Worm (Caenorhabditis elegans): ENCODE results near the gene F25E2.3.

The F25E2.3 gene

DNA sequence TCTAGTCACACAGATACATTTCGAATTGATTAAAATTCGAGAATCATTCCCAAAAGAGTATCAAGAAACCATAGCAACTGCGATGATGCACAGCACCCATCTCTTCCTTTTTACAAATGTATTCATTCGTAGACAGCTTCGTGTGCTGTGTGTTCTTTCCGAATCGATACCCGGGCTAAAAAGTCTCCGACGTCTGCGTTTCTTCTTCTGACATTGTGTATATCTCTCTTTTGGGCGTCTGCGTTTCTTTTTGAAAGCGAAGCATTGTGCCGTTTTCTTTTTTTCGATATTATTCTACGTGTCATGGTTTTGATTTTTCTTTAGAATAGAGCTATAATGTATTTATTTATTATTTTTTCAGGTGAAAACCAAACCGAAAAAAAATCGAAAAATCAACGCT is 25.0 kb downstream of the F25E2.3 start, which contains the start of gene attf-5:
Gene attf-5, plus strand, starts transcription at position 362 of the 400 bp plus-strand sequence.
- TF ChIP-seq ceh-39 (tag; optimal IDR thresholded peaks at IDR 0.05) (peak; percentile 91), mep-1 (tag; optimal IDR thresholded peaks at IDR 0.05) (peak; percentile 55), nhr-28 (tag; optimal IDR thresholded peaks at IDR 0.05) (no peak), ham-2 (GFP tag; optimal IDR thresholded peaks at IDR 0.05) (peak; percentile 43), ces-1 (GFP tag; optimal IDR thresholded peaks at IDR 0.05) (peak; percentile 57), tbx-8 (GFP tag; optimal IDR thresholded peaks at IDR 0.05) (no peak)

DNA sequence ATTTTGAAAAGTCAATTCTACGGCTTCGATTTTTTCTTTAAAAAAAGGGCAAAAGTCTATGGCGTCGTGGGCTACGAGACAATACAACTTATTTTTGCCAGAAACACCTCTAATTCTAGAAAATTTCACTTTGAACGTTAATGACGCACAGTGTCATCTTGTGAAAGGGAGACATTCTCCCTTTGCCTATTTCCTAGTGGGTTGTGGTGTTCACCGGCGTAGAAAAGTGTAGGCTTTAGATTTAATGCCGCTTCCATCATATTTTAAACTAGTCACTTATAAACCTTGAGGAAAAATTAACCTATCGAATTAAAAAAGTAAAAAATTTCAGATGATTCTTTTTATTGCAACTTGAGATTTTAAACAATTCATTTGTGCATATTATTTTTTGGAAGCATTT is 27.6 kb downstream of the F25E2.3 start:
- TF ChIP-seq bed-3 (GFP tag; optimal IDR thresholded peaks at IDR 0.05) = no peak
- no peak for TF ChIP-seq lsy-2 (tag; optimal IDR thresholded peaks at IDR 0.05)
- TF ChIP-seq nhr-2 (tag; optimal IDR thresholded peaks at IDR 0.05) = no peak
- TF ChIP-seq lin-32 (GFP tag; optimal IDR thresholded peaks at IDR 0.05) = no peak
- no peak for TF ChIP-seq pha-4 (tag; optimal IDR thresholded peaks at IDR 0.05)
- no peak for TF ChIP-seq ceh-83 (GFP tag; optimal IDR thresholded peaks at IDR 0.05)
- TF ChIP-seq mep-1 (tag; optimal IDR thresholded peaks at IDR 0.05) = no peak
- TF ChIP-seq unc-62 (GFP tag; optimal IDR thresholded peaks at IDR 0.05) = no peak
- TF ChIP-seq ceh-43 (GFP tag; optimal IDR thresholded peaks at IDR 0.05) = no peak
- TF ChIP-seq M03D4.4 (tag; optimal IDR thresholded peaks at IDR 0.05) = no peak
- TF ChIP-seq hlh-1 (tag; optimal IDR thresholded peaks at IDR 0.05) = no peak
- TF ChIP-seq zip-8 (tag; optimal IDR thresholded peaks at IDR 0.05) = no peak
- no peak for TF ChIP-seq nhr-28 (tag; optimal IDR thresholded peaks at IDR 0.05)
- no peak for TF ChIP-seq unc-39 (tag; optimal IDR thresholded peaks at IDR 0.05)
- TF ChIP-seq snpc-4 (tag; optimal IDR thresholded peaks at IDR 0.05) = no peak
- TF ChIP-seq sem-2 (GFP tag; optimal IDR thresholded peaks at IDR 0.05) = no peak
- no peak for TF ChIP-seq blmp-1 (tag; optimal IDR thresholded peaks at IDR 0.05)
- no peak for TF ChIP-seq cnd-1 (tag; optimal IDR thresholded peaks at IDR 0.05)
- TF ChIP-seq drap-1 (GFP tag; optimal IDR thresholded peaks at IDR 0.05) = no peak

DNA sequence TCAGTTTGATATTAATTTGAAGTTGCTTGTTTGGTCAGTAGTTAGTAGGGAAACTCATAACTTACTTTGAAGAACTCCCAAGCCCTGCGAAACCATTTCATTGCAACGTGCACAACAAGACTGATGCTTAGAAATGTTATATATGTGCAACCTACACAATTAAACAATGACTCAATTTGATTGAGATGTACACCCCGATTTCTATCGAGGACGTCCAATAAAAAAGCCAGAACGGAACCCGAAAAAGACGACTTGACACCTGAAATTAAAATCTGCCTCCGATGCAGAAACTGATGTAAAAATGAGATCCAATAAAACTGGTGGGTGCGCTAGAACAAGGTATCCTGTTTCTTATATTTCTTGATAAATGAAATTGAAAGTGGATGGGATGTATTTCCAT is 28.1 kb downstream of the F25E2.3 start, which contains the start of gene T04G9.6:
Gene T04G9.6, minus strand, starts transcription at position 101 of the 400 bp plus-strand sequence.
- TF ChIP-seq unc-62 (GFP tag; optimal IDR thresholded peaks at IDR 0.05) = no peak
- TF ChIP-seq nhr-12 (tag; optimal IDR thresholded peaks at IDR 0.05) = no peak
- TF ChIP-seq blmp-1 (tag; optimal IDR thresholded peaks at IDR 0.05) = no peak
- TF ChIP-seq ceh-43 (GFP tag; optimal IDR thresholded peaks at IDR 0.05) = no peak

DNA sequence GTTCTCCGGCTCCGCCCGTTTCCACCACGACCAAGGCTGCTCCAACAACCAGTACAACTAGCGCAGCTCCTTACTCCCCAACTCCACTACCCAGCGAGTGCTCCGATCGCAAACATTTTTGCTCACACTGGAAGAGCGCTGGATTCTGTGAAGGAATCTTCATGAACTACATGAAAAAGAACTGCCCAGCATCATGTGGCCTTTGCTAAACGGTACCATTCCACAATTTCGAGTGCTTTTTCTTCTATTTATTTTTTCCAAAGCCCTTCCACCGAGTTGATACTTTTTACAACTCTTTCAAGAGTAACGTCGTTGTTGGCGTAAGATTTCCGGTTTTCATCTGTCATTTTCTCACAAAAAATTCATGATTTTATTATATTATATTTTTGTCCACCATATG is 32.9 kb downstream of the F25E2.3 start:
- TF ChIP-seq sem-2 (GFP tag; optimal IDR thresholded peaks at IDR 0.05) = no peak
- TF ChIP-seq tbx-8 (GFP tag; optimal IDR thresholded peaks at IDR 0.05) = no peak
- no peak for TF ChIP-seq unc-120 (tag; optimal IDR thresholded peaks at IDR 0.05; ENCODE audit: poor library complexity, severe bottlenecking)
- TF ChIP-seq hlh-1 (tag; optimal IDR thresholded peaks at IDR 0.05) = no peak
- TF ChIP-seq snpc-4 (tag; optimal IDR thresholded peaks at IDR 0.05) = no peak
- TF ChIP-seq mls-2 (tag; optimal IDR thresholded peaks at IDR 0.05) = no peak
- TF ChIP-seq lsy-2 (tag; optimal IDR thresholded peaks at IDR 0.05) = no peak
- TF ChIP-seq cnd-1 (tag; optimal IDR thresholded peaks at IDR 0.05) = no peak
- TF ChIP-seq unc-62 (GFP tag; optimal IDR thresholded peaks at IDR 0.05) = no peak
- no peak for TF ChIP-seq elt-1 (tag; optimal IDR thresholded peaks at IDR 0.05; ENCODE audit: borderline replicate concordance, insufficient read depth)
- TF ChIP-seq pha-4 (tag; optimal IDR thresholded peaks at IDR 0.05) = no peak
- TF ChIP-seq elt-3 (tag; optimal IDR thresholded peaks at IDR 0.05) = no peak
- TF ChIP-seq nhr-237 (tag; optimal IDR thresholded peaks at IDR 0.05) = no peak
- no peak for TF ChIP-seq zip-8 (tag; optimal IDR thresholded peaks at IDR 0.05)
- no peak for TF ChIP-seq ceh-39 (tag; optimal IDR thresholded peaks at IDR 0.05)

DNA sequence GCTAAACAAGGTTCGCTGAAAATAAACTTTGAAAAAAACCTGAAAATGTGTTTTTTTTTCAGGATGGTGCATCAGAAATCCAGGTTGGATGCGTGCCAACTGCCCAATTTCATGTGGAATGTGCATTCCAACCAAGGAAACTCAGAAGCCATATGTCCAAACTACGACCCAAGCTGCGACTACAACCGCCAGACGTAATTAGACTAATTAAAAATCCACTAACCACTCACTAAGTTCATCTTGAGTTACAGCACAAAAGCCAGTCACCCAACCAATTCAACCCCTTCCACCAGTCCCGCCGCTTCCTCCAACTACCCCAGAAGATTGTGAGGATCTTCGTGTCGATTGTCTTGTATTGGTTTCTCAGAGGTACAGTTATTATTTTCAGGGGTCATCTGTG is 33.7 kb downstream of the F25E2.3 start:
- TF ChIP-seq ceh-39 (tag; optimal IDR thresholded peaks at IDR 0.05) (no peak), hlh-1 (tag; optimal IDR thresholded peaks at IDR 0.05) (no peak), nhr-28 (tag; optimal IDR thresholded peaks at IDR 0.05) (no peak), unc-39 (tag; optimal IDR thresholded peaks at IDR 0.05) (no peak), mls-2 (tag; optimal IDR thresholded peaks at IDR 0.05) (no peak), zip-8 (tag; optimal IDR thresholded peaks at IDR 0.05) (no peak), drap-1 (GFP tag; optimal IDR thresholded peaks at IDR 0.05) (no peak), ztf-11 (tag; optimal IDR thresholded peaks at IDR 0.05) (no peak), ces-1 (GFP tag; optimal IDR thresholded peaks at IDR 0.05) (no peak), ham-2 (GFP tag; optimal IDR thresholded peaks at IDR 0.05) (no peak)

All from whole organism, mixed stage, embryonic.